Fruit fly (Drosophila melanogaster) whole organism, embryonic: ENCODE data around the gene CG3902.
A peak's percentile ranks its signal among the peaks of the same experiment; 100 is the strongest.

ENCODE experiments used
- Antp ChIP-seq: fragments of 200-800 bp; sonication (Bioruptor generic); optimal IDR thresholded peaks from 3 replicates; lab custom pipeline; 2016; ENCODE audit warnings: missing biosample characterization, missing genetic modification characterization
- CG10267 ChIP-seq: fragments of 200-800 bp; sonication (Bioruptor generic); optimal IDR thresholded peaks from 2 replicates; lab custom pipeline; 2018; ENCODE audit warnings: missing biosample characterization, mild to moderate bottlenecking, missing genetic modification characterization, moderate library complexity
- CG12155 ChIP-seq: fragments of 200-800 bp; sonication (Bioruptor generic); optimal IDR thresholded peaks from 3 replicates; lab custom pipeline; 2016; ENCODE audit warnings: missing biosample characterization, missing genetic modification characterization
- CG13287 ChIP-seq: fragments of 200-800 bp; sonication (Bioruptor generic); IDR thresholded peaks from 2 replicates; pipeline ENCODE4 v1.3.6; 2022; ENCODE audit warnings: missing biosample characterization, missing genetic modification characterization; ENCODE audit not compliant: partially characterized antibody
- CG13424 ChIP-seq: fragments of 200-800 bp; sonication (Bioruptor generic); optimal IDR thresholded peaks from 2 replicates; lab custom pipeline; 2019; ENCODE audit warnings: missing biosample characterization, mild to moderate bottlenecking, missing genetic modification characterization, moderate library complexity
- CG1603 ChIP-seq: fragments of 200-800 bp; sonication (Bioruptor generic); optimal IDR thresholded peaks from 2 replicates; lab custom pipeline; 2019; ENCODE audit warnings: missing biosample characterization, mild to moderate bottlenecking, missing genetic modification characterization, moderate library complexity
- CG1647 ChIP-seq: fragments of 200-800 bp; sonication (Bioruptor generic); optimal IDR thresholded peaks from 3 replicates; lab custom pipeline; 2016; ENCODE audit warnings: missing biosample characterization, missing genetic modification characterization
- CG16813 ChIP-seq: fragments of 200-800 bp; sonication (Bioruptor generic); IDR thresholded peaks from 3 replicates; pipeline ENCODE4 v1.3.6; 2022; ENCODE audit warnings: missing biosample characterization, missing genetic modification characterization; ENCODE audit not compliant: partially characterized antibody
- CG18476 ChIP-seq: fragments of 200-800 bp; sonication (Bioruptor generic); optimal IDR thresholded peaks from 2 replicates; lab custom pipeline; 2016; ENCODE audit warnings: missing biosample characterization, mild to moderate bottlenecking, missing genetic modification characterization
- CG2129 ChIP-seq: fragments of 200-800 bp; sonication (Bioruptor generic); IDR thresholded peaks from 2 replicates; pipeline ENCODE4 v1.3.6; 2022; ENCODE audit warnings: missing biosample characterization, missing genetic modification characterization; ENCODE audit not compliant: partially characterized antibody
- CG2202 ChIP-seq: fragments of 200-800 bp; sonication (Bioruptor generic); optimal IDR thresholded peaks from 2 replicates; lab custom pipeline; 2018; ENCODE audit warnings: missing biosample characterization, mild to moderate bottlenecking, missing genetic modification characterization
- CG2712 ChIP-seq: fragments of 200-800 bp; optimal IDR thresholded peaks from 3 replicates; lab custom pipeline; 2019; ENCODE audit warnings: missing biosample characterization, mild to moderate bottlenecking, missing genetic modification characterization, moderate library complexity
- CG7271 ChIP-seq: fragments of 200-800 bp; sonication (Bioruptor generic); optimal IDR thresholded peaks from 2 replicates; lab custom pipeline; 2018; ENCODE audit warnings: missing biosample characterization, mild to moderate bottlenecking, missing genetic modification characterization, moderate library complexity
- CG7963 ChIP-seq: fragments of 200-800 bp; sonication (Bioruptor generic); IDR thresholded peaks from 3 replicates; pipeline ENCODE4 v1.3.6; 2022; ENCODE audit warnings: missing biosample characterization, missing genetic modification characterization; ENCODE audit not compliant: partially characterized antibody
- CG9797 ChIP-seq: fragments of 200-800 bp; sonication (Bioruptor generic); optimal IDR thresholded peaks from 3 replicates; lab custom pipeline; 2018; ENCODE audit warnings: missing biosample characterization, mild to moderate bottlenecking, missing genetic modification characterization
- Camta ChIP-seq: fragments of 200-800 bp; sonication (Bioruptor generic); optimal IDR thresholded peaks from 2 replicates; lab custom pipeline; 2016; ENCODE audit warnings: missing biosample characterization, missing genetic modification characterization
- Deaf1 ChIP-seq: fragments of 200-800 bp; optimal IDR thresholded peaks from 3 replicates; lab custom pipeline; 2019; ENCODE audit warnings: missing biosample characterization, mild to moderate bottlenecking, missing genetic modification characterization, moderate library complexity
- Dref ChIP-seq: fragments of 200-800 bp; sonication (Bioruptor generic); IDR thresholded peaks from 2 replicates; pipeline ENCODE4 v1.3.6; 2022; ENCODE audit warnings: missing biosample characterization, missing genetic modification characterization
- GATAe ChIP-seq: fragments of 200-800 bp; sonication (Bioruptor generic); conservative IDR thresholded peaks from 2 replicates; pipeline ENCODE4 v1.3.6; 2022; ENCODE audit warnings: missing biosample characterization, missing genetic modification characterization
- HmgZ ChIP-seq: fragments of 200-800 bp; sonication (Bioruptor generic); optimal IDR thresholded peaks from 2 replicates; lab custom pipeline; 2018; ENCODE audit warnings: missing biosample characterization, mild to moderate bottlenecking, missing genetic modification characterization
- Meics ChIP-seq: fragments of 200-800 bp; sonication (Bioruptor generic); optimal IDR thresholded peaks from 2 replicates; lab custom pipeline; 2017; ENCODE audit warnings: missing biosample characterization, mild to moderate bottlenecking, missing genetic modification characterization
- NC2α ChIP-seq: fragments of 200-800 bp; sonication (Bioruptor generic); optimal IDR thresholded peaks from 2 replicates; lab custom pipeline; 2016; ENCODE audit warnings: missing biosample characterization, missing genetic modification characterization
- NK7.1 ChIP-seq: fragments of 200-800 bp; sonication (Bioruptor generic); optimal IDR thresholded peaks from 3 replicates; lab custom pipeline; 2016; ENCODE audit warnings: missing biosample characterization, missing genetic modification characterization
- Opbp ChIP-seq: fragments of 200-800 bp; sonication (Bioruptor generic); IDR thresholded peaks from 3 replicates; pipeline ENCODE4 v1.3.6; 2022; ENCODE audit warnings: missing biosample characterization, missing genetic modification characterization; ENCODE audit not compliant: partially characterized antibody
- Optix ChIP-seq: fragments of 200-800 bp; sonication (Bioruptor generic); IDR thresholded peaks from 3 replicates; pipeline ENCODE4 v1.3.6; 2022; ENCODE audit warnings: missing biosample characterization, missing genetic modification characterization
- PHDP ChIP-seq: fragments of 200-800 bp; sonication (Bioruptor generic); optimal IDR thresholded peaks from 3 replicates; lab custom pipeline; 2018; ENCODE audit warnings: missing biosample characterization, mild to moderate bottlenecking, missing genetic modification characterization, moderate library complexity
- Rx ChIP-seq: fragments of 200-800 bp; sonication (Bioruptor generic); IDR thresholded peaks from 2 replicates; pipeline ENCODE4 v1.3.6; 2022; ENCODE audit warnings: missing biosample characterization, missing genetic modification characterization
- Ssrp ChIP-seq: fragments of 200-800 bp; sonication (Bioruptor generic); optimal IDR thresholded peaks from 2 replicates; lab custom pipeline; 2018; ENCODE audit warnings: missing biosample characterization, mild to moderate bottlenecking, missing genetic modification characterization, moderate library complexity
- ato ChIP-seq: fragments of 200-800 bp; sonication (Bioruptor generic); IDR thresholded peaks from 2 replicates; pipeline ENCODE4 v1.3.6; 2022; ENCODE audit warnings: missing biosample characterization, missing genetic modification characterization; ENCODE audit not compliant: partially characterized antibody
- ci ChIP-seq: fragments of 200-800 bp; sonication (Bioruptor generic); IDR thresholded peaks from 3 replicates; pipeline ENCODE4 v1.3.6; 2022; ENCODE audit warnings: missing biosample characterization, missing genetic modification characterization
- dysf ChIP-seq: fragments of 200-800 bp; sonication (Bioruptor generic); IDR thresholded peaks from 3 replicates; pipeline ENCODE4 v1.3.6; 2022; ENCODE audit warnings: missing biosample characterization, missing genetic modification characterization
- gce ChIP-seq: fragments of 200-800 bp; sonication (Bioruptor generic); IDR thresholded peaks from 3 replicates; pipeline ENCODE4 v1.3.6; 2022; ENCODE audit warnings: missing biosample characterization, missing genetic modification characterization
- gcm ChIP-seq: fragments of 200-800 bp; sonication (Bioruptor generic); optimal IDR thresholded peaks from 2 replicates; lab custom pipeline; 2019; ENCODE audit warnings: missing biosample characterization, mild to moderate bottlenecking, missing genetic modification characterization, moderate library complexity
- hb ChIP-seq: fragments of 200-800 bp; sonication (Bioruptor generic); IDR thresholded peaks from 3 replicates; pipeline ENCODE4 v1.3.6; 2022; ENCODE audit warnings: missing biosample characterization, missing genetic modification characterization; ENCODE audit not compliant: partially characterized antibody
- hbn ChIP-seq: fragments of 200-800 bp; sonication (Bioruptor generic); IDR thresholded peaks from 2 replicates; pipeline ENCODE4 v1.3.6; 2022; ENCODE audit warnings: missing biosample characterization, missing genetic modification characterization; ENCODE audit not compliant: partially characterized antibody
- inv ChIP-seq: fragments of 200-800 bp; sonication (Bioruptor generic); IDR thresholded peaks from 2 replicates; pipeline ENCODE4 v1.3.6; 2022; ENCODE audit warnings: missing biosample characterization, missing genetic modification characterization; ENCODE audit not compliant: partially characterized antibody
- kay ChIP-seq: fragments of 200-800 bp; sonication (Bioruptor generic); optimal IDR thresholded peaks from 2 replicates; lab custom pipeline; 2016; ENCODE audit warnings: missing biosample characterization, missing genetic modification characterization
- lola ChIP-seq, 3 experiments: fragments of >200 bp in 2 of 3; fragments of 200-800 bp in 1 of 3; sonication (Bioruptor generic) in 1 of 3; optimal IDR thresholded peaks; 2 replicates each; lab custom pipeline; 2017 to 2019; ENCODE audit warnings: missing biosample characterization in 3 of 3, missing genetic modification characterization in 3 of 3, mild to moderate bottlenecking in 1 of 3, moderate library complexity in 1 of 3
- mam ChIP-seq: fragments of 200-800 bp; sonication (Bioruptor generic); optimal IDR thresholded peaks from 3 replicates; lab custom pipeline; 2016; ENCODE audit warnings: missing biosample characterization, missing genetic modification characterization
- pzg ChIP-seq: fragments of 200-800 bp; sonication (Bioruptor generic); optimal IDR thresholded peaks from 3 replicates; lab custom pipeline; 2018; ENCODE audit warnings: missing biosample characterization, mild to moderate bottlenecking, missing genetic modification characterization, moderate library complexity
- row ChIP-seq: fragments of 200-800 bp; sonication (Bioruptor generic); IDR thresholded peaks from 3 replicates; pipeline ENCODE4 v1.3.6; 2022; ENCODE audit warnings: missing biosample characterization, missing genetic modification characterization
- sc ChIP-seq, 3 experiments: fragments of >200 bp in 2 of 3; fragments of 200-800 bp in 1 of 3; sonication (Bioruptor generic) in 1 of 3; optimal IDR thresholded peaks; 2 replicates in 2 of 3; 3 replicates in 1 of 3; lab custom pipeline; 2017; ENCODE audit warnings: mild to moderate bottlenecking in 1 of 3, missing biosample characterization in 1 of 3, missing genetic modification characterization in 1 of 3, missing genetic modification reagents in 1 of 3
- slbo ChIP-seq: fragments of 200-800 bp; sonication (Bioruptor generic); IDR thresholded peaks from 2 replicates; pipeline ENCODE4 v1.3.6; 2022; ENCODE audit warnings: missing biosample characterization, missing genetic modification characterization
- stwl ChIP-seq: fragments of 200-800 bp; sonication (Bioruptor generic); optimal IDR thresholded peaks from 3 replicates; lab custom pipeline; 2018; ENCODE audit warnings: missing biosample characterization, mild to moderate bottlenecking, missing genetic modification characterization, moderate library complexity
- tio ChIP-seq: fragments of 200-800 bp; sonication (Bioruptor generic); optimal IDR thresholded peaks from 2 replicates; lab custom pipeline; 2017; ENCODE audit warnings: missing biosample characterization, missing genetic modification characterization, inconsistent platforms
- trem ChIP-seq: fragments of 200-800 bp; optimal IDR thresholded peaks from 3 replicates; lab custom pipeline; 2019; ENCODE audit warnings: missing biosample characterization, mild to moderate bottlenecking, missing genetic modification characterization, moderate library complexity
- wdn ChIP-seq: fragments of 200-800 bp; sonication (Bioruptor generic); IDR thresholded peaks from 2 replicates; pipeline ENCODE4 v1.3.6; 2022; ENCODE audit warnings: missing biosample characterization, missing genetic modification characterization

Gene CG3902

dm6 chr3L:18865447-18866367, 32.4 kb downstream of the CG3902 start, which contains the start of gene CG14074 (continued):
- TF ChIP-seq Ssrp (tag; lab: Kevin White, UChicago) (no peak), wdn (GFP tag; lab: Robert Waterston, UW) (no peak), mam (no peak), slbo (no peak), pzg (peak; percentile 48), row (GFP tag; lab: Robert Waterston, UW) (peak; percentile 45; the same call in 2 of the 3 replicates), trem (tag; lab: Kevin White, UChicago) (no peak), NK7.1 (GFP tag; lab: Kevin White, UChicago) (no peak), gce (no peak), GATAe (GFP tag; lab: Robert Waterston, UW) (no peak), HmgZ (tag; lab: Kevin White, UChicago) (no peak), ci (no peak), gcm (no peak), kay (GFP tag; lab: Kevin White, UChicago) (no peak), NC2α (GFP tag; lab: Kevin White, UChicago) (no peak), CG2129 (GFP tag; lab: Robert Waterston, UW) (peak; percentile 13; the same call in 1 of the 2 replicates), CG16813 (GFP tag; lab: Robert Waterston, UW) (peak; percentile 72), CG13424 (tag; lab: Kevin White, UChicago) (no peak), CG7271 (tag; lab: Kevin White, UChicago) (peak; percentile 4), lola (GFP tag; optimal IDR thresholded peaks at IDR 0.05; lab: Kevin White, UChicago) (no peak), dysf (GFP tag; lab: Robert Waterston, UW) (no peak), CG13287 (GFP tag; lab: Robert Waterston, UW) (peak; percentile 56), Antp (no peak), Optix (GFP tag; lab: Robert Waterston, UW) (no peak), ato (GFP tag; lab: Robert Waterston, UW) (peak; percentile 69; the same call in 1 of the 2 replicates), inv (peak; percentile 57), CG1603 (tag; lab: Kevin White, UChicago) (peak; percentile 63), hb (GFP tag; lab: Robert Waterston, UW) (peak; percentile 72), CG12155 (no peak), CG2712 (tag; lab: Kevin White, UChicago) (no peak), CG2202 (tag; lab: Kevin White, UChicago) (no peak), CG1647 (GFP tag; lab: Kevin White, UChicago) (no peak), stwl (tag; lab: Kevin White, UChicago) (peak; percentile 48), CG9797 (GFP tag; lab: Kevin White, UChicago) (peak; percentile 18), tio (GFP tag; lab: Kevin White, UChicago) (no peak), Rx (GFP tag; lab: Robert Waterston, UW) (no peak), Camta (GFP tag; lab: Kevin White, UChicago) (no peak), Meics (GFP tag; lab: Kevin White, UChicago) (no peak), CG10267 (no peak), sc (optimal IDR thresholded peaks at IDR 0.05; lab: Kevin White, UChicago) (no peak), sc (GFP tag; optimal IDR thresholded peaks at IDR 0.05; lab: Kevin White, UChicago) (no peak), hbn (GFP tag; lab: Robert Waterston, UW) (peak; percentile 39; the same call in 1 of the 2 replicates), Deaf1 (no peak), CG7963 (GFP tag; lab: Robert Waterston, UW) (peak; percentile 68), Opbp (GFP tag; lab: Robert Waterston, UW) (peak; percentile 78; the same call in 2 of the 3 replicates), CG18476 (no peak), Dref (GFP tag; lab: Robert Waterston, UW) (peak; percentile 76), PHDP (tag; lab: Kevin White, UChicago) (no peak)
